Worm (Caenorhabditis elegans) whole organism, L1 larva: Measurements from ENCODE around the gene F40B5.2.

Source experiments
- fkh-10 ChIP-seq: sonication (generic microtip); optimal IDR thresholded peaks from 2 replicates; lab custom pipeline; 2017; ENCODE audit warnings: missing biosample characterization, missing genetic modification reagents, missing genetic modification characterization
- lin-39 ChIP-seq: fragments of 150-350 bp; optimal IDR thresholded peaks from 2 replicates; lab custom pipeline; 2014; ENCODE audit warnings: missing biosample characterization, missing genetic modification reagents, missing genetic modification characterization
- pag-3 ChIP-seq: sonication (generic microtip); optimal IDR thresholded peaks from 2 replicates; lab custom pipeline; 2017; ENCODE audit warnings: missing genetic modification characterization, mild to moderate bottlenecking, missing compliant biosample characterization, antibody characterized with exemption, borderline replicate concordance; ENCODE audit not compliant: insufficient read depth
- snpc-4 ChIP-seq: fragments of 150-350 bp; optimal IDR thresholded peaks from 2 replicates; lab custom pipeline; 2014; ENCODE audit warnings: missing biosample characterization, missing genetic modification characterization

ce11 chrX:8356305-8356704 is 11.3 kb upstream of the F40B5.2 start:
- TF ChIP-seq lin-39 (tag; lab: Kevin White, UChicago) (no peak), pag-3 (tag; lab: Kevin White, UChicago) (no peak), snpc-4 (no peak), fkh-10 (GFP tag; lab: Kevin White, UChicago) (no peak)
